Worm (Caenorhabditis elegans) whole organism, L4 larva: ENCODE data around the gene F25B3.5.
"Not testable (repeated sequence)": the region's sequence is repeated elsewhere in the genome, so short reads cannot be mapped to it uniquely, and the experiment has no call there.

ENCODE experiments used
- F10B5.3 ChIP-seq: sonication (generic microtip); optimal IDR thresholded peaks from 2 replicates; lab custom pipeline; 2016; ENCODE audit warnings: mild to moderate bottlenecking, missing genetic modification characterization, missing compliant biosample characterization
- T20F7.1 ChIP-seq: fragments of 200-800 bp; sonication (Bioruptor generic); optimal IDR thresholded peaks from 2 replicates; lab custom pipeline; 2018; ENCODE audit warnings: mild to moderate bottlenecking, missing genetic modification characterization, missing compliant biosample characterization
- T26A8.4 ChIP-seq: fragments of 200-800 bp; sonication (Bioruptor generic); IDR thresholded peaks from 2 replicates; pipeline ENCODE4 v1.3.6; 2022; ENCODE audit warnings: missing genetic modification characterization, missing compliant biosample characterization
- Y105C5A.15 ChIP-seq: fragments of 200-800 bp; sonication (Bioruptor generic); IDR thresholded peaks from 2 replicates; pipeline ENCODE4 v1.3.6; 2022; ENCODE audit warnings: missing genetic modification characterization, missing compliant biosample characterization
- Y48G9A.11 ChIP-seq: fragments of 200-800 bp; sonication (Bioruptor generic); IDR thresholded peaks from 2 replicates; pipeline ENCODE4 v1.3.6; 2022; ENCODE audit warnings: missing genetic modification reagents, missing genetic modification characterization, missing compliant biosample characterization
- aha-1 ChIP-seq: fragments of 150-350 bp; peaks from one replicate; lab custom pipeline; 2014; ENCODE audit warnings: missing biosample characterization, missing genetic modification characterization
- ceh-28 ChIP-seq: fragments of 150-350 bp; optimal IDR thresholded peaks from 2 replicates; lab custom pipeline; 2014; ENCODE audit warnings: missing biosample characterization, missing genetic modification reagents, missing genetic modification characterization
- ceh-32 ChIP-seq: sonication (generic microtip); optimal IDR thresholded peaks from 2 replicates; lab custom pipeline; 2016; ENCODE audit warnings: mild to moderate bottlenecking, missing genetic modification characterization, missing compliant biosample characterization; ENCODE audit not compliant: poor library complexity
- daf-8 ChIP-seq: fragments of 200-800 bp; sonication (Bioruptor generic); IDR thresholded peaks from 2 replicates; pipeline ENCODE4 v1.3.6; 2022; ENCODE audit warnings: missing genetic modification characterization, missing compliant biosample characterization
- duxl-1 ChIP-seq: sonication (generic microtip); optimal IDR thresholded peaks from 2 replicates; lab custom pipeline; 2016; ENCODE audit warnings: mild to moderate bottlenecking, missing genetic modification characterization, moderate library complexity, missing compliant biosample characterization; ENCODE audit not compliant: poor library complexity
- dve-1 ChIP-seq: sonication (generic microtip); optimal IDR thresholded peaks from 2 replicates; lab custom pipeline; 2017; ENCODE audit warnings: antibody characterized with exemption, mild to moderate bottlenecking, missing genetic modification characterization, missing compliant biosample characterization; ENCODE audit not compliant: insufficient read depth
- fos-1 ChIP-seq: fragments of 150-350 bp; optimal IDR thresholded peaks from 2 replicates; lab custom pipeline; 2014; ENCODE audit warnings: missing biosample characterization, missing genetic modification characterization
- lin-1 ChIP-seq: fragments of 200-800 bp; sonication (Bioruptor generic); IDR thresholded peaks from 2 replicates; pipeline ENCODE4 v1.3.6; 2022; ENCODE audit warnings: missing genetic modification reagents, missing genetic modification characterization, missing compliant biosample characterization
- lin-29 ChIP-seq: fragments of 200-800 bp; sonication (Bioruptor generic); IDR thresholded peaks from 2 replicates; pipeline ENCODE4 v1.3.6; 2022; ENCODE audit warnings: missing genetic modification reagents, missing genetic modification characterization, missing compliant biosample characterization
- lir-3 ChIP-seq: sonication (generic microtip); optimal IDR thresholded peaks from 2 replicates; lab custom pipeline; 2016; ENCODE audit warnings: mild to moderate bottlenecking, missing genetic modification characterization, missing compliant biosample characterization
- madf-5 ChIP-seq, 2 experiments: fragments of 200-800 bp; sonication (Bioruptor generic); IDR thresholded peaks; 2 replicates each; pipeline ENCODE4 v1.3.6; 2022; ENCODE audit warnings: missing compliant biosample characterization in 2 of 2, missing genetic modification characterization in 2 of 2
- mes-2 ChIP-seq: sonication (generic microtip); optimal IDR thresholded peaks from 2 replicates; lab custom pipeline; 2016; ENCODE audit warnings: missing genotype, mild to moderate bottlenecking, missing genetic modification characterization, missing compliant biosample characterization; ENCODE audit not compliant: poor library complexity, severe bottlenecking
- nhr-11 ChIP-seq: fragments of 150-350 bp; optimal IDR thresholded peaks from 2 replicates; lab custom pipeline; 2014; ENCODE audit warnings: missing biosample characterization, missing genetic modification characterization
- nhr-28 ChIP-seq: fragments of 150-350 bp; optimal IDR thresholded peaks from 2 replicates; lab custom pipeline; 2014; ENCODE audit warnings: missing biosample characterization, missing genetic modification characterization
- nhr-41 ChIP-seq: fragments of 200-800 bp; sonication (Bioruptor generic); IDR thresholded peaks from 2 replicates; pipeline ENCODE4 v1.3.6; 2022; ENCODE audit warnings: missing genetic modification reagents, missing genetic modification characterization, missing compliant biosample characterization
- nhr-76 ChIP-seq: fragments of 150-350 bp; optimal IDR thresholded peaks from 2 replicates; lab custom pipeline; 2014; ENCODE audit warnings: missing biosample characterization, missing genetic modification characterization
- nhr-77 ChIP-seq: fragments of 150-350 bp; optimal IDR thresholded peaks from 2 replicates; lab custom pipeline; 2014; ENCODE audit warnings: missing biosample characterization, missing genetic modification characterization
- pha-4 ChIP-seq, 2 experiments: fragments of 150-350 bp in 1 of 2; fragments of 200-800 bp in 1 of 2; sonication (Bioruptor generic) in 1 of 2; IDR thresholded peaks in 1 of 2; optimal IDR thresholded peaks in 1 of 2; 2 replicates each; pipeline versions ENCODE4 v1.3.6 to Lab custom; 2014 to 2022; ENCODE audit warnings: missing genetic modification characterization in 2 of 2, missing genetic modification reagents in 2 of 2, missing biosample characterization in 1 of 2, missing compliant biosample characterization in 1 of 2
- pqm-1 ChIP-seq: sonication (generic microtip); optimal IDR thresholded peaks from 2 replicates; lab custom pipeline; 2017; ENCODE audit warnings: missing biosample characterization, missing genetic modification characterization
- rbr-2 ChIP-seq: sonication (generic microtip); optimal IDR thresholded peaks from 2 replicates; lab custom pipeline; 2016; ENCODE audit warnings: missing genotype, missing genetic modification characterization, missing compliant biosample characterization
- set-16 ChIP-seq: fragments of 200-800 bp; sonication (Bioruptor generic); IDR thresholded peaks from 2 replicates; pipeline ENCODE4 v1.3.6; 2022; ENCODE audit warnings: missing genetic modification reagents, missing genetic modification characterization, missing compliant biosample characterization
- snpc-1.2 ChIP-seq: fragments of 200-800 bp; sonication (Bioruptor generic); IDR thresholded peaks from 2 replicates; pipeline ENCODE4 v1.3.6; 2022; ENCODE audit warnings: missing genetic modification reagents, missing genetic modification characterization, missing compliant biosample characterization
- unc-62 ChIP-seq, 3 experiments: fragments of 150-350 bp in 1 of 3; sonication (generic microtip); optimal IDR thresholded peaks in 2 of 3; peaks in 1 of 3; 1 replicate in 1 of 3; 2 replicates in 2 of 3; lab custom pipeline; 2014 to 2017; ENCODE audit warnings: missing biosample characterization in 3 of 3, missing genetic modification characterization in 3 of 3, missing genetic modification reagents in 3 of 3, missing genotype in 1 of 3
- zip-11 ChIP-seq: fragments of 200-800 bp; sonication (Bioruptor generic); IDR thresholded peaks from 2 replicates; pipeline ENCODE4 v1.3.6; 2022; ENCODE audit warnings: missing genetic modification characterization, missing compliant biosample characterization

F25B3.5 gene

DNA sequence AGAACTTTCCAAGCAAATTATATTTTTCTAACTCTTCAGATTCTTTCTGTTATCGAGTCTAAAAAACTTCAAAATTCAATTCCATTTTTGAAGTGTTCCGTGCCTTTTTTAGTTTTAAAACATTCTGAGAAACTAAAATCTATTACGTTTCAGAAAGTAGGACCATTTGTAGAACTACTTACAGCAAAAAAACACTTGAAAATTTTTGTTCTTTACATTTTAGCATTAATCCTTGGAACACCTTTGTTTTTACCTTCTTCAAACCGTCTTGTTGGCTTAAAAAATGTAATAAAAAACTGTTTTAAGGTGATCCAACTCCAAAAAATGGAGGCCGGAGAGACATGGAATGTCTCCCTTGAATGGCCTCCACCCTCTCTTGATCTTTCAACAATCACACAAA is 38.2 kb upstream of the F25B3.5 start, which contains the start of gene dop-2:
dop-2 (plus strand) TSS at position 301 of the 400 bp plus-strand sequence.
- TF ChIP-seq lin-29 (GFP tag; lab: Robert Waterston, UW) (no peak), T26A8.4 (GFP tag; lab: Robert Waterston, UW) (no peak), fos-1 (tag; lab: Kevin White, UChicago) (no peak), F10B5.3 (no peak), unc-62 (GFP tag; optimal IDR thresholded peaks at IDR 0.05 in 1 of 2; lab: Kevin White, UChicago) (no peak), unc-62 (tag; optimal IDR thresholded peaks at IDR 0.05; lab: Kevin White, UChicago) (no peak), zip-11 (GFP tag; lab: Robert Waterston, UW) (no peak)

DNA sequence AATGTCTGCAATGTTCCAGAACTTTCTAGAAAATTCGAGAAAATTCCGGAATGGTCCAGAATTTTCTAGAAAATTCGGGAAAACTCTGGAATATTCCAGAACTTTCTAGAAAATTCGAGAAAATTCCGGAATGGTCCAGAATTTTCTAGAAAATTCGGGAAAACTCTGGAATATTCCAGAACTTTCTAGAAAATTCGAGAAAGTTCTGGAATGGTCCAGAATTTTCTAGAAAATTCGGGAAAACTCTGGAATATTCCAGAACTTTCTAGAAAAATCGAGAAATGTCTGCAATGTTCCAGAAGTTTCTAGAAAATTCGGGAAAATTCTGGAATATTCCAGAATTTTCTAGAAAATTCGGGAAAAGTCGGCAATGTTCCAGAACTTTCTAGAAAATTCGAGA is 33.4 kb upstream of the F25B3.5 start:
- 0 out of 2 replicates have a peak, but pooled peaks have one; percentile 24 for TF ChIP-seq lin-1 (GFP tag; lab: Robert Waterston, UW)
- TF ChIP-seq pha-4 (GFP tag; IDR thresholded peaks at IDR 0.05; lab: Robert Waterston, UW): 0 out of 2 replicates have a peak, but pooled peaks have one; percentile 27
- not testable (repeated sequence) for TF ChIP-seq pha-4 (tag; optimal IDR thresholded peaks at IDR 0.05; lab: Kevin White, UChicago)
- TF ChIP-seq Y48G9A.11 (GFP tag; lab: Robert Waterston, UW): 0 out of 2 replicates have a peak, but pooled peaks have one; percentile 11

- peak; percentile 69; the same call in 1 of the 2 replicates for TF ChIP-seq set-16 (GFP tag; lab: Robert Waterston, UW)
Measured at ce11 chrV:9601904-9602303, 31.8 kb upstream of the F25B3.5 start.

DNA sequence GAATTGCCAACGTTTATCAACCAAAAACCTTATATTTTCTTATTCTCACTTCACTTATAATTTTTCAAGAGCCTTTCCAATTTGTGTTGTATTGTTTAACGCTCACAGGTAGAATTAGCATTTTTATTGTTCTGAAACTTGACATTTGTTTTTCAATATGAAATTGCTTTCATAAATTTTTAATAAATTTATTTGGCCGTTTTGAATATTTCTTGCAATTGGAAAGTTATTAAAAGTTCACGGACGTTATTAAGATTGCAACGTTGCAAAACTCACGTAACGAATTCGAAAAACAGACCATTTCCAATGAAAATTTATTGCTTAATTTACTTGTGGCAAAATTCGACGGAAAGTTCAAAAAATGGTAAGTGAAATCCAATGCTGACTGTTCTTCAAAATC is 20.2 kb upstream of the F25B3.5 start, which contains the start of gene K09G1.2:
K09G1.2 (plus strand) TSS at position 301 of the 400 bp plus-strand sequence.
- TF ChIP-seq nhr-77 (tag; lab: Kevin White, UChicago) (no peak), mes-2 (tag; lab: Kevin White, UChicago) (no peak), zip-11 (GFP tag; lab: Robert Waterston, UW) (no peak), lir-3 (tag; lab: Kevin White, UChicago) (no peak), rbr-2 (tag; lab: Kevin White, UChicago) (no peak), nhr-76 (tag; lab: Kevin White, UChicago) (no peak), ceh-32 (no peak), nhr-11 (no peak), ceh-28 (tag; lab: Kevin White, UChicago) (no peak), madf-5 (GFP tag; IDR thresholded peaks at IDR 0.05; lab: Robert Waterston, UW) (no peak), T20F7.1 (GFP tag; lab: Kevin White, UChicago) (no peak), daf-8 (GFP tag; lab: Robert Waterston, UW) (no peak), dve-1 (tag; lab: Kevin White, UChicago) (no peak), snpc-1.2 (GFP tag; lab: Robert Waterston, UW) (no peak), pqm-1 (tag; lab: Kevin White, UChicago) (no peak), lin-29 (GFP tag; lab: Robert Waterston, UW) (no peak)

ce11 chrV:9588574-9588973 is 18.5 kb upstream of the F25B3.5 start:
- TF ChIP-seq nhr-76 (tag; lab: Kevin White, UChicago): no peak
- no peak for TF ChIP-seq duxl-1 (tag; lab: Kevin White, UChicago)
- TF ChIP-seq Y105C5A.15 (GFP tag; lab: Robert Waterston, UW): no peak
- peak; percentile 44 for TF ChIP-seq nhr-28 (tag; lab: Kevin White, UChicago)

- TF ChIP-seq nhr-41 (GFP tag; lab: Robert Waterston, UW) (no peak), aha-1 (peak; percentile 94)
Measured at ce11 chrV:9587619-9588018, 17.5 kb upstream of the F25B3.5 start.
